Fruit fly (Drosophila melanogaster): ENCODE results near the gene CG43131.

The CG43131 gene

dm6 chr3R:5108034-5108433 is 944 bp downstream of the CG43131 start:
- no peak for TF ChIP-seq jim (GFP tag; optimal IDR thresholded peaks at IDR 0.05)
- TF ChIP-seq foxo (GFP tag; optimal IDR thresholded peaks at IDR 0.05), result peak in 1 of 2 experiments; percentile 26
- peak; percentile 53 for TF ChIP-seq h (GFP tag; optimal IDR thresholded peaks at IDR 0.05)
- TF ChIP-seq pan (optimal IDR thresholded peaks at IDR 0.05), result no peak
- peak; percentile 26 for TF ChIP-seq OdsH (GFP tag; optimal IDR thresholded peaks at IDR 0.05)
- peak; percentile 69 for TF ChIP-seq sv (GFP tag; optimal IDR thresholded peaks at IDR 0.05)
- TF ChIP-seq HLH106 (tag; optimal IDR thresholded peaks at IDR 0.05), result no peak
- peak; percentile 57 for TF ChIP-seq rgr (GFP tag; optimal IDR thresholded peaks at IDR 0.05)
- TF ChIP-seq Myc (optimal IDR thresholded peaks at IDR 0.05), result no peak
- no peak for TF ChIP-seq br (GFP tag; optimal IDR thresholded peaks at IDR 0.05)

dm6 chr3R:5106917-5107316 is 2.1 kb downstream of the CG43131 start:
- TF ChIP-seq woc (GFP tag; optimal IDR thresholded peaks at IDR 0.05), result no peak
- TF ChIP-seq dl (GFP tag; optimal IDR thresholded peaks at IDR 0.05; ENCODE audit: insufficient read depth in 1 of 2, partially characterized antibody in 2 of 2), result no peak
- no peak for TF ChIP-seq lola (GFP tag; optimal IDR thresholded peaks at IDR 0.05)
- TF ChIP-seq psq (GFP tag; optimal IDR thresholded peaks at IDR 0.05), result no peak
- no peak for TF ChIP-seq dsf (GFP tag; optimal IDR thresholded peaks at IDR 0.05; ENCODE audit: borderline replicate concordance)
- TF ChIP-seq Jra (GFP tag; optimal IDR thresholded peaks at IDR 0.05), result no peak
- no peak for TF ChIP-seq N (GFP tag; optimal IDR thresholded peaks at IDR 0.05)
- TF ChIP-seq Sp1 (GFP tag; optimal IDR thresholded peaks at IDR 0.05), result no peak
- no peak for TF ChIP-seq rgr (GFP tag; optimal IDR thresholded peaks at IDR 0.05)
- TF ChIP-seq usp (GFP tag; optimal IDR thresholded peaks at IDR 0.05), result no peak
- no peak for TF ChIP-seq Vsx2 (GFP tag; optimal IDR thresholded peaks at IDR 0.05; ENCODE audit: partially characterized antibody)
- TF ChIP-seq dmrt93B (GFP tag; optimal IDR thresholded peaks at IDR 0.05), result no peak
- no peak for TF ChIP-seq GATAd (GFP tag; optimal IDR thresholded peaks at IDR 0.05)
- TF ChIP-seq HLH106 (tag; optimal IDR thresholded peaks at IDR 0.05), result no peak
- TF ChIP-seq foxo (GFP tag; optimal IDR thresholded peaks at IDR 0.05), result no peak
- no peak for TF ChIP-seq fru (GFP tag; optimal IDR thresholded peaks at IDR 0.05)
- TF ChIP-seq OdsH (GFP tag; optimal IDR thresholded peaks at IDR 0.05), result no peak
- no peak for TF ChIP-seq Dif (GFP tag; optimal IDR thresholded peaks at IDR 0.05; ENCODE audit: partially characterized antibody)
- TF ChIP-seq Hr83 (GFP tag; optimal IDR thresholded peaks at IDR 0.05; ENCODE audit: poor library complexity, severe bottlenecking), result no peak

- TF ChIP-seq usp (GFP tag; optimal IDR thresholded peaks at IDR 0.05) (no peak), Dfd (GFP tag; optimal IDR thresholded peaks at IDR 0.05) (peak; percentile 13)
Measured at dm6 chr3R:5105439-5105838, 3.5 kb downstream of the CG43131 start.

- TF ChIP-seq GATAd (GFP tag; optimal IDR thresholded peaks at IDR 0.05), result no peak
- TF ChIP-seq Hnf4 (GFP tag; optimal IDR thresholded peaks at IDR 0.05), result no peak
Measured at dm6 chr3R:5104212-5104611, 4.8 kb downstream of the CG43131 start.

dm6 chr3R:5103362-5104003 is 5.5 kb downstream of the CG43131 start:
- TF ChIP-seq Dfd (GFP tag; optimal IDR thresholded peaks at IDR 0.05) (no peak), ey (GFP tag; optimal IDR thresholded peaks at IDR 0.05) (peak; percentile 59), psq (GFP tag; optimal IDR thresholded peaks at IDR 0.05) (peak; percentile 42), lola (GFP tag; optimal IDR thresholded peaks at IDR 0.05) (no peak), usp (GFP tag; optimal IDR thresholded peaks at IDR 0.05) (no peak), sv (GFP tag; optimal IDR thresholded peaks at IDR 0.05) (no peak), CG32264 (GFP tag; optimal IDR thresholded peaks at IDR 0.05) (no peak), Jra (GFP tag; optimal IDR thresholded peaks at IDR 0.05) (no peak), Myc (optimal IDR thresholded peaks at IDR 0.05) (no peak), HLH106 (tag; optimal IDR thresholded peaks at IDR 0.05) (peak; percentile 47), N (GFP tag; optimal IDR thresholded peaks at IDR 0.05) (no peak), jim (GFP tag; optimal IDR thresholded peaks at IDR 0.05) (no peak), CG9705 (GFP tag; optimal IDR thresholded peaks at IDR 0.05) (no peak), Abd-B (GFP tag; optimal IDR thresholded peaks at IDR 0.05) (no peak), sage (GFP tag; optimal IDR thresholded peaks at IDR 0.05) (no peak), h (GFP tag; optimal IDR thresholded peaks at IDR 0.05) (peak; percentile 64), rgr (GFP tag; optimal IDR thresholded peaks at IDR 0.05) (peak; percentile 5), Sp1 (GFP tag; optimal IDR thresholded peaks at IDR 0.05) (peak; percentile 51), CrebA (GFP tag; optimal IDR thresholded peaks at IDR 0.05; ENCODE audit: borderline replicate concordance) (no peak), Rel (GFP tag; optimal IDR thresholded peaks at IDR 0.05) (no peak), Rel (tag; optimal IDR thresholded peaks at IDR 0.05) (no peak), OdsH (GFP tag; optimal IDR thresholded peaks at IDR 0.05) (peak; percentile 9), pan (optimal IDR thresholded peaks at IDR 0.05) (no peak), fru (GFP tag; optimal IDR thresholded peaks at IDR 0.05) (peak; percentile 63), foxo (GFP tag; optimal IDR thresholded peaks at IDR 0.05) (peak in 1 of 2 experiments; percentile 66), Dif (GFP tag; optimal IDR thresholded peaks at IDR 0.05; ENCODE audit: partially characterized antibody) (no peak), Vsx2 (GFP tag; optimal IDR thresholded peaks at IDR 0.05; ENCODE audit: partially characterized antibody) (peak; percentile 85), woc (GFP tag; optimal IDR thresholded peaks at IDR 0.05) (peak; percentile 43), tai (GFP tag; optimal IDR thresholded peaks at IDR 0.05) (no peak), brk (GFP tag; optimal IDR thresholded peaks at IDR 0.05) (no peak), dmrt93B (GFP tag; optimal IDR thresholded peaks at IDR 0.05) (peak; percentile 55), br (GFP tag; optimal IDR thresholded peaks at IDR 0.05) (peak; percentile 45), Mio (GFP tag; optimal IDR thresholded peaks at IDR 0.05) (no peak), dsf (GFP tag; optimal IDR thresholded peaks at IDR 0.05; ENCODE audit: borderline replicate concordance) (no peak), Hnf4 (GFP tag; optimal IDR thresholded peaks at IDR 0.05) (peak; percentile 3)

Measured in whole organism, wandering third instar larva.